Fruit fly (Drosophila melanogaster) whole organism, embryonic: ENCODE results near the gene CG33124.

Experiments used
- Asciz ChIP-seq: fragments of 200-800 bp; sonication (Bioruptor generic); optimal IDR thresholded peaks from 2 replicates; lab custom pipeline; 2017; ENCODE audit warnings: missing biosample characterization, mild to moderate bottlenecking, missing genetic modification characterization, missing genetic modification reagents
- B-H1 ChIP-seq: fragments of 200-800 bp; sonication (Bioruptor generic); IDR thresholded peaks from 3 replicates; pipeline ENCODE4 v1.3.6; 2022; ENCODE audit warnings: missing biosample characterization, missing genetic modification characterization
- B-H2 ChIP-seq: fragments of 200-800 bp; sonication (Bioruptor generic); optimal IDR thresholded peaks from 2 replicates; lab custom pipeline; 2018; ENCODE audit warnings: missing biosample characterization, mild to moderate bottlenecking, missing genetic modification characterization
- CG11085 ChIP-seq: fragments of 200-800 bp; sonication (Bioruptor generic); IDR thresholded peaks from 2 replicates; pipeline ENCODE4 v1.3.6; 2022; ENCODE audit warnings: missing biosample characterization, missing genetic modification characterization
- CG12219 ChIP-seq: fragments of 200-800 bp; sonication (Bioruptor generic); optimal IDR thresholded peaks from 3 replicates; lab custom pipeline; 2018; ENCODE audit warnings: missing biosample characterization, mild to moderate bottlenecking, missing genetic modification characterization
- CG12299 ChIP-seq: fragments of 200-800 bp; sonication (Bioruptor generic); optimal IDR thresholded peaks from 2 replicates; lab custom pipeline; 2018; ENCODE audit warnings: missing biosample characterization, mild to moderate bottlenecking, missing genetic modification characterization
- CG14014 ChIP-seq: fragments of 200-800 bp; sonication (Bioruptor generic); IDR thresholded peaks from 2 replicates; pipeline ENCODE4 v1.3.6; 2022; ENCODE audit warnings: missing biosample characterization, missing genetic modification characterization
- CG1603 ChIP-seq: fragments of 200-800 bp; sonication (Bioruptor generic); optimal IDR thresholded peaks from 2 replicates; lab custom pipeline; 2019; ENCODE audit warnings: missing biosample characterization, mild to moderate bottlenecking, missing genetic modification characterization, moderate library complexity
- CG16863 ChIP-seq: fragments of 200-800 bp; sonication (Bioruptor generic); optimal IDR thresholded peaks from 3 replicates; lab custom pipeline; 2016; ENCODE audit warnings: missing biosample characterization, missing genetic modification characterization
- CG17568 ChIP-seq: fragments of 200-800 bp; sonication (Bioruptor generic); optimal IDR thresholded peaks from 2 replicates; lab custom pipeline; 2018; ENCODE audit warnings: missing biosample characterization, mild to moderate bottlenecking, missing genetic modification characterization, moderate library complexity
- CG17612 ChIP-seq: fragments of 200-800 bp; sonication (Bioruptor generic); IDR thresholded peaks from 2 replicates; pipeline ENCODE4 v1.3.6; 2022; ENCODE audit warnings: missing biosample characterization, missing genetic modification characterization
- CG18011 ChIP-seq: fragments of 200-800 bp; sonication (Bioruptor generic); optimal IDR thresholded peaks from 2 replicates; lab custom pipeline; 2017; ENCODE audit warnings: missing biosample characterization, missing genetic modification characterization, mild to moderate bottlenecking, moderate library complexity, missing genotype
- CG2202 ChIP-seq: fragments of 200-800 bp; sonication (Bioruptor generic); optimal IDR thresholded peaks from 2 replicates; lab custom pipeline; 2018; ENCODE audit warnings: missing biosample characterization, mild to moderate bottlenecking, missing genetic modification characterization
- CG30431 ChIP-seq: fragments of 200-800 bp; sonication (Bioruptor generic); optimal IDR thresholded peaks from 2 replicates; lab custom pipeline; 2017; ENCODE audit warnings: missing biosample characterization, missing genetic modification characterization
- CG3407 ChIP-seq: fragments of 200-800 bp; sonication (Bioruptor generic); optimal IDR thresholded peaks from 2 replicates; lab custom pipeline; 2018; ENCODE audit warnings: missing biosample characterization, mild to moderate bottlenecking, missing genetic modification characterization
- CG34422 ChIP-seq: fragments of 200-800 bp; sonication (Bioruptor generic); IDR thresholded peaks from 3 replicates; pipeline ENCODE4 v1.3.6; 2022; ENCODE audit warnings: missing biosample characterization, missing genetic modification characterization
- CG3726 ChIP-seq: fragments of 200-800 bp; sonication (Bioruptor generic); IDR thresholded peaks from 3 replicates; pipeline ENCODE4, ENCODE4 v1.3.6; 2022; ENCODE audit warnings: missing biosample characterization, missing genetic modification characterization
- CG4820 ChIP-seq: fragments of 200-800 bp; sonication (Bioruptor generic); optimal IDR thresholded peaks from 3 replicates; lab custom pipeline; 2016; ENCODE audit warnings: missing biosample characterization, missing genetic modification characterization
- CG6683 ChIP-seq: fragments of 200-800 bp; sonication (Bioruptor generic); optimal IDR thresholded peaks from 2 replicates; lab custom pipeline; 2017; ENCODE audit warnings: missing biosample characterization, mild to moderate bottlenecking, missing genetic modification characterization, missing genetic modification reagents
- CG6854 ChIP-seq: fragments of 200-800 bp; sonication (Bioruptor generic); optimal IDR thresholded peaks from 3 replicates; lab custom pipeline; 2017; ENCODE audit warnings: missing biosample characterization, mild to moderate bottlenecking, missing genetic modification characterization
- CG7987 ChIP-seq: fragments of 200-800 bp; sonication (Bioruptor generic); optimal IDR thresholded peaks from 2 replicates; lab custom pipeline; 2018; ENCODE audit warnings: missing biosample characterization, mild to moderate bottlenecking, missing genetic modification characterization, moderate library complexity
- CG8089 ChIP-seq: fragments of 200-800 bp; sonication (Bioruptor generic); optimal IDR thresholded peaks from 3 replicates; lab custom pipeline; 2016; ENCODE audit warnings: missing biosample characterization, missing genetic modification characterization
- CTCF ChIP-seq: fragments of 200-800 bp; sonication (Bioruptor generic); optimal IDR thresholded peaks from 2 replicates; lab custom pipeline; 2017; ENCODE audit warnings: missing biosample characterization, mild to moderate bottlenecking, missing genetic modification characterization, moderate library complexity
- Dll ChIP-seq: fragments of 200-800 bp; sonication (Bioruptor generic); IDR thresholded peaks from 4 replicates; pipeline ENCODE4 v1.3.6; 2022; ENCODE audit warnings: missing biosample characterization, missing genetic modification characterization; ENCODE audit not compliant: partially characterized antibody
- Gsc ChIP-seq: fragments of 200-800 bp; sonication (Bioruptor generic); IDR thresholded peaks from 2 replicates; pipeline ENCODE4 v1.3.6; 2022; ENCODE audit warnings: missing biosample characterization, missing genetic modification characterization
- HLH4C ChIP-seq: fragments of 200-800 bp; sonication (Bioruptor generic); IDR thresholded peaks from 3 replicates; pipeline ENCODE4 v1.3.6; 2022; ENCODE audit warnings: missing biosample characterization, missing genetic modification characterization; ENCODE audit not compliant: partially characterized antibody
- HLHmδ ChIP-seq: fragments of 200-800 bp; sonication (Bioruptor generic); optimal IDR thresholded peaks from 2 replicates; lab custom pipeline; 2018; ENCODE audit warnings: missing biosample characterization, mild to moderate bottlenecking, missing genetic modification characterization, moderate library complexity
- Hey ChIP-seq: fragments of 200-800 bp; sonication (Bioruptor generic); optimal IDR thresholded peaks from 3 replicates; lab custom pipeline; 2018; ENCODE audit warnings: missing biosample characterization, mild to moderate bottlenecking, missing genetic modification characterization
- HmgZ ChIP-seq: fragments of 200-800 bp; sonication (Bioruptor generic); optimal IDR thresholded peaks from 2 replicates; lab custom pipeline; 2018; ENCODE audit warnings: missing biosample characterization, mild to moderate bottlenecking, missing genetic modification characterization
- NC2α ChIP-seq: fragments of 200-800 bp; sonication (Bioruptor generic); optimal IDR thresholded peaks from 2 replicates; lab custom pipeline; 2016; ENCODE audit warnings: missing biosample characterization, missing genetic modification characterization
- Ptx1 ChIP-seq: fragments of 200-800 bp; sonication (Bioruptor generic); IDR thresholded peaks from 2 replicates; pipeline ENCODE4 v1.3.6; 2022; ENCODE audit warnings: missing biosample characterization, missing genetic modification characterization
- Side ChIP-seq: fragments of 200-800 bp; sonication (Bioruptor generic); optimal IDR thresholded peaks from 2 replicates; lab custom pipeline; 2016; ENCODE audit warnings: missing biosample characterization, missing genetic modification characterization
- Trl ChIP-seq, 3 experiments: fragments of >200 bp in 2 of 3; fragments of 200-800 bp in 1 of 3; sonication (Bioruptor generic) in 1 of 3; optimal IDR thresholded peaks; 2 replicates in 1 of 3; 3 replicates in 2 of 3; lab custom pipeline; 2016 to 2017; ENCODE audit warnings: missing biosample characterization in 1 of 3, missing genetic modification characterization in 1 of 3
- ash1 ChIP-seq: fragments of 200-800 bp; sonication (Bioruptor generic); optimal IDR thresholded peaks from 2 replicates; lab custom pipeline; 2018; ENCODE audit warnings: missing biosample characterization, mild to moderate bottlenecking, missing genetic modification characterization
- bigmax ChIP-seq: fragments of 200-800 bp; sonication (Bioruptor generic); optimal IDR thresholded peaks from 2 replicates; lab custom pipeline; 2018; ENCODE audit warnings: missing biosample characterization, mild to moderate bottlenecking, missing genetic modification characterization
- bsh ChIP-seq, 2 experiments: fragments of 200-800 bp; sonication (Bioruptor generic); optimal IDR thresholded peaks; 2 replicates each; lab custom pipeline; 2017 to 2018; ENCODE audit warnings: mild to moderate bottlenecking in 2 of 2, missing biosample characterization in 2 of 2, missing genetic modification characterization in 2 of 2, moderate library complexity in 1 of 2
- cad ChIP-seq: fragments of >200 bp; optimal IDR thresholded peaks from 2 replicates; lab custom pipeline; 2017; ENCODE audit warnings: missing biosample characterization, missing genetic modification characterization
- chn ChIP-seq: fragments of 200-800 bp; sonication (Bioruptor generic); optimal IDR thresholded peaks from 2 replicates; lab custom pipeline; 2016; ENCODE audit warnings: missing biosample characterization, missing genetic modification characterization
- ci ChIP-seq: fragments of 200-800 bp; sonication (Bioruptor generic); IDR thresholded peaks from 3 replicates; pipeline ENCODE4 v1.3.6; 2022; ENCODE audit warnings: missing biosample characterization, missing genetic modification characterization
- jigr1 ChIP-seq: fragments of 200-800 bp; sonication (Bioruptor generic); IDR thresholded peaks from 3 replicates; pipeline ENCODE4 v1.3.6; 2022; ENCODE audit warnings: missing biosample characterization, missing genetic modification characterization
- jing ChIP-seq: fragments of 200-800 bp; sonication (Bioruptor generic); optimal IDR thresholded peaks from 2 replicates; lab custom pipeline; 2018; ENCODE audit warnings: missing biosample characterization, mild to moderate bottlenecking, missing genetic modification characterization
- kni ChIP-seq: fragments of 200-800 bp; sonication (Bioruptor generic); optimal IDR thresholded peaks from 3 replicates; lab custom pipeline; 2017; ENCODE audit warnings: mild to moderate bottlenecking, missing biosample characterization, missing genetic modification reagents, missing genetic modification characterization
- lab ChIP-seq: fragments of 200-800 bp; sonication (Bioruptor generic); optimal IDR thresholded peaks from 3 replicates; lab custom pipeline; 2017; ENCODE audit warnings: missing biosample characterization, missing genetic modification characterization, mild to moderate bottlenecking, moderate library complexity, missing genetic modification reagents
- mirr ChIP-seq: fragments of 200-800 bp; sonication (Bioruptor generic); optimal IDR thresholded peaks from 3 replicates; lab custom pipeline; 2018; ENCODE audit warnings: missing biosample characterization, mild to moderate bottlenecking, missing genetic modification characterization
- psq ChIP-seq: fragments of 200-800 bp; sonication (Bioruptor generic); optimal IDR thresholded peaks from 2 replicates; lab custom pipeline; 2017; ENCODE audit warnings: missing biosample characterization, missing genetic modification characterization
- sens ChIP-seq: fragments of 200-800 bp; sonication (Bioruptor generic); peaks from one replicate; lab custom pipeline; 2016; ENCODE audit warnings: missing biosample characterization, missing genetic modification characterization
- tgo ChIP-seq: fragments of 200-800 bp; sonication (Bioruptor generic); IDR thresholded peaks from 3 replicates; pipeline ENCODE4 v1.3.6; 2022; ENCODE audit warnings: missing biosample characterization, missing genetic modification characterization
- tio ChIP-seq: fragments of 200-800 bp; sonication (Bioruptor generic); optimal IDR thresholded peaks from 2 replicates; lab custom pipeline; 2017; ENCODE audit warnings: missing biosample characterization, missing genetic modification characterization, inconsistent platforms
- tll ChIP-seq, 2 experiments: fragments of 200-800 bp in 1 of 2; fragments of >200 bp in 1 of 2; sonication (Bioruptor generic) in 1 of 2; optimal IDR thresholded peaks; 2 replicates each; lab custom pipeline; 2017 to 2019; ENCODE audit warnings: missing biosample characterization in 2 of 2, missing genetic modification characterization in 2 of 2, mild to moderate bottlenecking in 1 of 2, moderate library complexity in 1 of 2
- trh ChIP-seq: fragments of 200-800 bp; sonication (Bioruptor generic); optimal IDR thresholded peaks from 2 replicates; lab custom pipeline; 2016; ENCODE audit warnings: missing biosample characterization, missing genetic modification characterization
- yki ChIP-seq: fragments of >200 bp; optimal IDR thresholded peaks from 3 replicates; lab custom pipeline; 2018

Gene CG33124

DNA sequence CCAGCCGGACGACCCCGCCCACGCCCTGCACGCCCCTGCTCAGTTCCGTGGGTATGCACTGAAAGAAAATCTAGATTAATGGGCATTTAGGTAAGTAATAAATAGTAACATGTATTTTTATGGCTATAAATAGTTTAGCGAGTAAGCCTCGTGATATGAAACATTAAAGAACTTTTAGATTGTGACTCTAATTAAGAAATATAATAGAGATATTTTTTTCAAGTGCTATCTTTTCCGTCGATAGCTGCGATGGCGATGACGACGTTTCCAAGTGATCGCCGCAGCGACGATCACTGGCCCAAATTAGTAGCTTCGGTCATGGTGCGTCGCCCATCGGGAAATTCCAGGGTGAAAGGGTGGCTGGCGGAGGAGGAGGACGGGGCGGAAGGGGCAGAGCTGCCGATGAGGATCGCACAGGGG is 28.8 kb downstream of the CG33124 start (continued):
- TF ChIP-seq trh (GFP tag; lab: Kevin White, UChicago): peak; percentile 72
- peak in 1 of 2 experiments; percentile 31 for TF ChIP-seq tll (GFP tag; optimal IDR thresholded peaks at IDR 0.05; lab: Kevin White, UChicago)
- TF ChIP-seq Dll (GFP tag; lab: Robert Waterston, UW): no peak
- peak; percentile 70 for TF ChIP-seq CG8089
- TF ChIP-seq HmgZ (tag; lab: Kevin White, UChicago): peak; percentile 84
- peak; percentile 97 for TF ChIP-seq ci (GFP tag; lab: Robert Waterston, UW)
- peak; percentile 60 for TF ChIP-seq CG6683
- TF ChIP-seq CG12219 (GFP tag; lab: Kevin White, UChicago): peak; percentile 89
- no peak for TF ChIP-seq mirr (GFP tag; lab: Kevin White, UChicago)
- peak; percentile 84 for TF ChIP-seq CG3407 (GFP tag; lab: Kevin White, UChicago)
- TF ChIP-seq B-H2 (GFP tag; lab: Kevin White, UChicago): no peak
- peak; percentile 89 for TF ChIP-seq CG4820
- TF ChIP-seq kni (GFP tag; lab: Kevin White, UChicago): peak; percentile 65
- TF ChIP-seq bsh (GFP tag; optimal IDR thresholded peaks at IDR 0.05; lab: Kevin White, UChicago): peak; percentile 45 to 96
- TF ChIP-seq CG6854 (GFP tag; lab: Kevin White, UChicago): peak; percentile 79
- peak; percentile 63; the same call in 1 of the 2 replicates for TF ChIP-seq CG11085
- TF ChIP-seq HLHmδ: no peak
- peak; percentile 92 for TF ChIP-seq lab (GFP tag; lab: Kevin White, UChicago)
- TF ChIP-seq jing (GFP tag; lab: Kevin White, UChicago): peak; percentile 80
- TF ChIP-seq CG17568: peak; percentile 81
- TF ChIP-seq chn (GFP tag; lab: Kevin White, UChicago): peak; percentile 79
- peak; percentile 71 for TF ChIP-seq Side (GFP tag; lab: Kevin White, UChicago)
- no peak for TF ChIP-seq yki (lab: Kevin White, UChicago)
- no peak; the same call in 1 of the 2 replicates for TF ChIP-seq Gsc (GFP tag; lab: Robert Waterston, UW)
- no peak for TF ChIP-seq Trl (optimal IDR thresholded peaks at IDR 0.05; lab: Kevin White, UChicago)
- peak; percentile 75 for TF ChIP-seq Trl (GFP tag; optimal IDR thresholded peaks at IDR 0.05; lab: Kevin White, UChicago)
- no peak for TF ChIP-seq Hey (tag; lab: Kevin White, UChicago)
- peak; percentile 64 for TF ChIP-seq CG18011
- TF ChIP-seq CTCF (GFP tag; lab: Kevin White, UChicago): peak; percentile 59
- TF ChIP-seq sens: peak; percentile 98
- peak; percentile 63 for TF ChIP-seq tio
- peak; percentile 88 for TF ChIP-seq CG34422 (GFP tag; lab: Robert Waterston, UW)
- TF ChIP-seq Asciz: peak; percentile 92
- no peak for TF ChIP-seq bigmax (GFP tag; lab: Kevin White, UChicago)
- TF ChIP-seq HLH4C (GFP tag; lab: Robert Waterston, UW): no peak
- peak; percentile 92 for TF ChIP-seq Ptx1 (GFP tag; lab: Robert Waterston, UW)
- peak; percentile 50 for TF ChIP-seq NC2α (GFP tag; lab: Kevin White, UChicago)
- TF ChIP-seq tgo (GFP tag; lab: Robert Waterston, UW): peak; percentile 90
- no peak for TF ChIP-seq cad (GFP tag; lab: Kevin White, UChicago)
- TF ChIP-seq B-H1 (GFP tag; lab: Robert Waterston, UW): peak; percentile 85
- peak; percentile 81 for TF ChIP-seq CG12299 (tag; lab: Kevin White, UChicago)
- peak; percentile 82 for TF ChIP-seq CG2202
- TF ChIP-seq CG1603 (tag; lab: Kevin White, UChicago): peak; percentile 91
- peak; percentile 76 for TF ChIP-seq CG16863 (GFP tag; lab: Kevin White, UChicago)
- TF ChIP-seq psq (GFP tag; lab: Kevin White, UChicago): peak; percentile 49
- peak; percentile 78 for TF ChIP-seq CG30431 (GFP tag; lab: Kevin White, UChicago)
- TF ChIP-seq CG17612: peak; percentile 65; the same call in 1 of the 2 replicates
- peak; percentile 77; the same call in 2 of the 3 replicates for TF ChIP-seq CG3726 (GFP tag; lab: Robert Waterston, UW)
- TF ChIP-seq CG14014 (GFP tag; lab: Robert Waterston, UW): peak; percentile 87
- no peak for TF ChIP-seq ash1 (GFP tag; lab: Kevin White, UChicago)
- peak; percentile 80 for TF ChIP-seq jigr1 (GFP tag; lab: Robert Waterston, UW)
- peak; percentile 53 for TF ChIP-seq CG7987 (GFP tag; lab: Kevin White, UChicago)
